Worm (Caenorhabditis elegans): ENCODE measurements around the gene F36G9.3.

ce11 chrV:15969653-15970052 lies 12.5 kb downstream of the F36G9.3 start, which contains the start of gene F36G9.7:
- TF ChIP-seq unc-62 (GFP tag; optimal IDR thresholded peaks at IDR 0.05) (no peak), hlh-26 (GFP tag; conservative IDR thresholded peaks at IDR 0.05) (no peak), F57C9.4 (tag; optimal IDR thresholded peaks at IDR 0.05) (no peak)
